Fruit fly (Drosophila melanogaster) whole organism, prepupa: ENCODE measurements around the gene Rbm13.
A peak's percentile ranks its signal among the peaks of the same experiment; 100 is the strongest.

Experiments used
- Blimp-1 ChIP-seq: fragments of 200-800 bp; sonication (Bioruptor generic); optimal IDR thresholded peaks from 3 replicates; lab custom pipeline; 2017; ENCODE audit warnings: missing biosample characterization, missing genetic modification characterization, mild to moderate bottlenecking, moderate library complexity, missing genetic modification reagents
- CG10631 ChIP-seq: fragments of 200-800 bp; sonication (Bioruptor generic); optimal IDR thresholded peaks from 2 replicates; lab custom pipeline; 2016; ENCODE audit warnings: missing biosample characterization, missing genetic modification characterization
- CG10669 ChIP-seq: fragments of 200-800 bp; sonication (Bioruptor generic); optimal IDR thresholded peaks from 3 replicates; lab custom pipeline; 2018; ENCODE audit warnings: missing biosample characterization, mild to moderate bottlenecking, missing genetic modification characterization, moderate library complexity
- CG11294 ChIP-seq: fragments of 200-800 bp; sonication (Bioruptor generic); IDR thresholded peaks from 2 replicates; pipeline ENCODE4 v1.3.6; 2022; ENCODE audit warnings: missing biosample characterization, missing genetic modification characterization
- CG11762 ChIP-seq: fragments of 200-800 bp; sonication (Bioruptor generic); optimal IDR thresholded peaks from 3 replicates; lab custom pipeline; 2016; ENCODE audit warnings: missing biosample characterization, missing genetic modification characterization; ENCODE audit not compliant: insufficient read depth
- CG11902 ChIP-seq: fragments of 200-800 bp; sonication (Bioruptor generic); optimal IDR thresholded peaks from 3 replicates; lab custom pipeline; 2016; ENCODE audit warnings: missing biosample characterization, missing genetic modification characterization
- CG15336 ChIP-seq: fragments of 200-800 bp; sonication (Bioruptor generic); IDR thresholded peaks from 2 replicates; pipeline ENCODE4 v1.3.6; 2022; ENCODE audit warnings: missing biosample characterization, missing genetic modification characterization
- CG1621 ChIP-seq: fragments of 200-800 bp; sonication (Bioruptor generic); optimal IDR thresholded peaks from 3 replicates; lab custom pipeline; 2018; ENCODE audit warnings: missing biosample characterization, mild to moderate bottlenecking, missing genetic modification characterization
- CG3032 ChIP-seq: fragments of 200-800 bp; optimal IDR thresholded peaks from 2 replicates; lab custom pipeline; 2019; ENCODE audit warnings: missing biosample characterization, mild to moderate bottlenecking, missing genetic modification characterization, moderate library complexity
- CG31627 ChIP-seq: fragments of 200-800 bp; sonication (Bioruptor generic); optimal IDR thresholded peaks from 3 replicates; lab custom pipeline; 2016; ENCODE audit warnings: missing biosample characterization, missing genetic modification characterization
- CG34406 ChIP-seq: fragments of 200-800 bp; sonication (Bioruptor generic); optimal IDR thresholded peaks from 3 replicates; lab custom pipeline; 2016; ENCODE audit warnings: missing biosample characterization, missing genetic modification characterization
- CG4318 ChIP-seq: fragments of 200-800 bp; sonication (Bioruptor generic); optimal IDR thresholded peaks from 3 replicates; lab custom pipeline; 2017; ENCODE audit warnings: missing biosample characterization, mild to moderate bottlenecking, missing genetic modification characterization
- CG6163 ChIP-seq: fragments of 200-800 bp; sonication (Bioruptor generic); IDR thresholded peaks from 3 replicates; pipeline ENCODE4 v1.3.6; 2022; ENCODE audit warnings: missing biosample characterization, missing genetic modification characterization
- CG6276 ChIP-seq: fragments of 200-800 bp; sonication (Bioruptor generic); optimal IDR thresholded peaks from 2 replicates; lab custom pipeline; 2017; ENCODE audit warnings: missing biosample characterization, mild to moderate bottlenecking, missing genetic modification characterization
- CG6792 ChIP-seq: fragments of 200-800 bp; sonication (Bioruptor generic); optimal IDR thresholded peaks from 3 replicates; lab custom pipeline; 2016; ENCODE audit warnings: missing biosample characterization, missing genetic modification characterization
- CG6808 ChIP-seq: fragments of 200-800 bp; sonication (Bioruptor generic); optimal IDR thresholded peaks from 3 replicates; lab custom pipeline; 2017; ENCODE audit warnings: missing biosample characterization, missing genetic modification characterization, mild to moderate bottlenecking, moderate library complexity, missing genetic modification reagents
- CG6854 ChIP-seq: fragments of 200-800 bp; sonication (Bioruptor generic); optimal IDR thresholded peaks from 2 replicates; lab custom pipeline; 2017; ENCODE audit warnings: missing biosample characterization, mild to moderate bottlenecking, missing genetic modification characterization
- CG7368 ChIP-seq: fragments of 200-800 bp; sonication (Bioruptor generic); optimal IDR thresholded peaks from 3 replicates; lab custom pipeline; 2016; ENCODE audit warnings: missing biosample characterization, missing genetic modification characterization
- CG8119 ChIP-seq: fragments of 200-800 bp; sonication (Bioruptor generic); IDR thresholded peaks from 3 replicates; pipeline ENCODE4 v1.3.6; 2022; ENCODE audit warnings: missing biosample characterization, missing genetic modification characterization
- CG8319 ChIP-seq: fragments of 200-800 bp; sonication (Bioruptor generic); optimal IDR thresholded peaks from 3 replicates; lab custom pipeline; 2016; ENCODE audit warnings: missing biosample characterization, missing genetic modification characterization
- CG8632 ChIP-seq: fragments of 200-800 bp; sonication (Bioruptor generic); optimal IDR thresholded peaks from 3 replicates; lab custom pipeline; 2016; ENCODE audit warnings: missing biosample characterization, missing genetic modification characterization
- CG9139 ChIP-seq: fragments of 200-800 bp; sonication (Bioruptor generic); optimal IDR thresholded peaks from 3 replicates; lab custom pipeline; 2017; ENCODE audit warnings: missing biosample characterization, mild to moderate bottlenecking, missing genetic modification characterization
- Eip75B ChIP-seq: fragments of 200-800 bp; sonication (Bioruptor generic); optimal IDR thresholded peaks from 3 replicates; lab custom pipeline; 2016; ENCODE audit warnings: missing biosample characterization, missing genetic modification characterization
- Eip78C ChIP-seq: fragments of 200-800 bp; sonication (Bioruptor generic); peaks from one replicate; lab custom pipeline; 2016; ENCODE audit warnings: missing biosample characterization, missing genetic modification characterization
- Eip93F ChIP-seq: fragments of 200-800 bp; sonication (Bioruptor generic); optimal IDR thresholded peaks from 2 replicates; lab custom pipeline; 2016; ENCODE audit warnings: missing biosample characterization, mild to moderate bottlenecking, missing genetic modification characterization
- Ets21C ChIP-seq: fragments of 200-800 bp; sonication (Bioruptor generic); optimal IDR thresholded peaks from 3 replicates; lab custom pipeline; 2016; ENCODE audit warnings: missing biosample characterization, missing genetic modification characterization
- Ets96B ChIP-seq: fragments of 200-800 bp; optimal IDR thresholded peaks from 2 replicates; lab custom pipeline; 2019; ENCODE audit warnings: missing biosample characterization, mild to moderate bottlenecking, missing genetic modification characterization, moderate library complexity
- Gug ChIP-seq: fragments of 200-800 bp; sonication (Bioruptor generic); IDR thresholded peaks from 2 replicates; pipeline ENCODE4 v1.3.6; 2022; ENCODE audit warnings: missing biosample characterization, missing genetic modification characterization
- Hr38 ChIP-seq: sonication (Bioruptor generic); optimal IDR thresholded peaks from 2 replicates; lab custom pipeline; 2016; ENCODE audit warnings: missing biosample characterization, missing genetic modification characterization
- Hr39 ChIP-seq: fragments of 200-800 bp; sonication (Bioruptor generic); optimal IDR thresholded peaks from 2 replicates; lab custom pipeline; 2016; ENCODE audit warnings: missing biosample characterization, missing genetic modification characterization
- Hr4 ChIP-seq: fragments of 200-800 bp; sonication (Bioruptor generic); optimal IDR thresholded peaks from 3 replicates; lab custom pipeline; 2016; ENCODE audit warnings: missing biosample characterization, missing genetic modification characterization
- Lpt ChIP-seq: fragments of 200-800 bp; sonication (Bioruptor generic); optimal IDR thresholded peaks from 3 replicates; lab custom pipeline; 2016; ENCODE audit warnings: missing biosample characterization, missing genetic modification characterization
- Met ChIP-seq: fragments of 200-800 bp; sonication (Bioruptor generic); optimal IDR thresholded peaks from 3 replicates; lab custom pipeline; 2016; ENCODE audit warnings: missing biosample characterization, missing genetic modification characterization
- Sox102F ChIP-seq: fragments of 200-800 bp; sonication (Bioruptor generic); optimal IDR thresholded peaks from 2 replicates; lab custom pipeline; 2016; ENCODE audit warnings: missing biosample characterization, mild to moderate bottlenecking, missing genetic modification characterization
- Sox15 ChIP-seq: fragments of 200-800 bp; sonication (Bioruptor generic); optimal IDR thresholded peaks from 3 replicates; lab custom pipeline; 2016; ENCODE audit warnings: missing biosample characterization, missing genetic modification characterization
- acj6 ChIP-seq: fragments of 200-800 bp; sonication (Bioruptor generic); optimal IDR thresholded peaks from 3 replicates; lab custom pipeline; 2016; ENCODE audit warnings: missing biosample characterization, missing genetic modification characterization
- cyc ChIP-seq: fragments of 200-800 bp; sonication (Bioruptor generic); optimal IDR thresholded peaks from 3 replicates; lab custom pipeline; 2016; ENCODE audit warnings: missing biosample characterization, missing genetic modification characterization
- dac ChIP-seq: fragments of 200-800 bp; sonication (Bioruptor generic); optimal IDR thresholded peaks from 2 replicates; lab custom pipeline; 2017; ENCODE audit warnings: missing biosample characterization, mild to moderate bottlenecking, missing genetic modification characterization
- dsx ChIP-seq: fragments of 200-800 bp; optimal IDR thresholded peaks from 3 replicates; lab custom pipeline; 2019; ENCODE audit warnings: missing biosample characterization, mild to moderate bottlenecking, missing genetic modification characterization, moderate library complexity; ENCODE audit not compliant: poor library complexity, severe bottlenecking
- esn ChIP-seq: fragments of 200-800 bp; sonication (Bioruptor generic); optimal IDR thresholded peaks from 2 replicates; lab custom pipeline; 2016; ENCODE audit warnings: missing biosample characterization, mild to moderate bottlenecking, missing genetic modification characterization, moderate library complexity
- fd85E ChIP-seq: fragments of 200-800 bp; sonication (Bioruptor generic); optimal IDR thresholded peaks from 3 replicates; lab custom pipeline; 2016; ENCODE audit warnings: missing biosample characterization, missing genetic modification characterization
- fkh ChIP-seq: fragments of 200-800 bp; sonication (Bioruptor generic); optimal IDR thresholded peaks from 3 replicates; lab custom pipeline; 2017; ENCODE audit warnings: missing biosample characterization, mild to moderate bottlenecking, missing genetic modification characterization, moderate library complexity
- lz ChIP-seq: fragments of 200-800 bp; sonication (Bioruptor generic); optimal IDR thresholded peaks from 3 replicates; lab custom pipeline; 2016; ENCODE audit warnings: missing biosample characterization, missing genetic modification characterization
- net ChIP-seq: fragments of 200-800 bp; sonication (Bioruptor generic); optimal IDR thresholded peaks from 3 replicates; lab custom pipeline; 2016; ENCODE audit warnings: missing biosample characterization, missing genetic modification characterization
- pdm3 ChIP-seq: fragments of 200-800 bp; sonication (Bioruptor generic); optimal IDR thresholded peaks from 3 replicates; lab custom pipeline; 2016; ENCODE audit warnings: missing biosample characterization, missing genetic modification characterization
- salr ChIP-seq, 2 experiments: fragments of 200-800 bp; sonication (Bioruptor generic); optimal IDR thresholded peaks; 3 replicates each; lab custom pipeline; 2016 to 2018; ENCODE audit warnings: missing biosample characterization in 2 of 2, missing genetic modification characterization in 2 of 2, mild to moderate bottlenecking in 1 of 2
- spab ChIP-seq: fragments of 200-800 bp; sonication (Bioruptor generic); optimal IDR thresholded peaks from 2 replicates; lab custom pipeline; 2017; ENCODE audit warnings: missing biosample characterization, mild to moderate bottlenecking, missing genetic modification characterization, missing genetic modification reagents
- ss ChIP-seq, 2 experiments: fragments of 200-800 bp; sonication (Bioruptor generic); optimal IDR thresholded peaks; 2 replicates in 1 of 2; 3 replicates in 1 of 2; lab custom pipeline; 2017 to 2018; ENCODE audit warnings: mild to moderate bottlenecking in 2 of 2, missing biosample characterization in 2 of 2, missing genetic modification characterization in 2 of 2, moderate library complexity in 1 of 2
- topi ChIP-seq: fragments of 200-800 bp; sonication (Bioruptor generic); optimal IDR thresholded peaks from 3 replicates; lab custom pipeline; 2016; ENCODE audit warnings: missing biosample characterization, missing genetic modification characterization
- vri ChIP-seq: fragments of 200-800 bp; sonication (Bioruptor generic); optimal IDR thresholded peaks from 3 replicates; lab custom pipeline; 2016; ENCODE audit warnings: missing biosample characterization, mild to moderate bottlenecking, missing genetic modification characterization

Rbm13 gene

DNA sequence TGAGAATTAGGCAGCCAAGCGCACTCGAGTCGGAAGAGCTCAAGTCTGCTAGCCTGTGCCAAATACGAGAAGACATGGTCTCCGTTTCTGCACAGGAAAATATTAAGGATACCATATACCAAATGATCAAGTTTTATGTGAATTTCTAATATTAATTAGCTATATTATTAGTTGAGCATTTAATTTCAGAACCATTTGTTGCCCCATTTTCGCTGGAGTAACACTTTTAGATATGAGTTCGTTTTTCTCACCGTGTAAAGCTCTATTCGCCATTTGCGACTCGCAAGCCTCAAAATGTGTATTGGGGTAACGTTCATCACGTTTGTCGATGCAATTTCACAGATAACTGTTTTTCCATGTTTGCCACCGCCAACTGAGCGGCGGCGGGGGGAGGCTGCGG is 49.3 kb upstream of the Rbm13 start (continued):
- TF ChIP-seq CG6854 (no peak), Hr38 (no peak), CG7368 (no peak), CG11902 (no peak)

DNA sequence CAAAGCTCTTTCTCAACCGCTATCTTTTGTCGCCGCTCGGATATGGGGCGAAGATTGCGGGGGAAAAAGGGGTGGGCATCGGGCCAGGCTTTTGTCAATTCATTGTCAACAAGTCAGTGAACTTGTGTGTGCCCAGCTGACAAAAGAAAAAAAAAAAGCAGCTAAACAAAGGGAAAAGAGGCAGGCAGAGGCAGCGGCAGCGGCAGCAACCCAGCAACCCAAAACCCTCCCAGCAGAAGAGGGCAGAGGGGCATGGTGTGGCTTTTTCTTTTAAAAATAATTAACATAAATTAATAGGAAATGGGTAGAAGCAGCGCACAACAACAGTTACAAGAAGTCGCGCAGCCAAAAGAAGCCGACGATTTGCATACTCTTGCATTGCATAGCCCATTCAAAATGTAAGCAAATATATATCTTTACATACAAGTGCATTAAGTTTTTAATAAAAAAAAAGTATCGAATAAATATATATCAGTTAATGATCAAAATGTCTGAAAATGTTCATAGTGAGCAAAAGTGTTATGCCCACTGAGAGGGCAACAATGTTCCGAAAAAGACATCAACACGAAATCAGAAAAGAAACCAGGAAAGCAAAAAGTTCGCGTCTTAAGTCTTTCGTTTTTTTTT is 44.3 kb upstream of the Rbm13 start:
- TF ChIP-seq Hr38, result no peak
- no peak for TF ChIP-seq CG11294 (GFP tag; lab: Robert Waterston, UW)
- TF ChIP-seq CG9139 (GFP tag; lab: Kevin White, UChicago), result no peak
- TF ChIP-seq spab (GFP tag; lab: Kevin White, UChicago), result no peak
- TF ChIP-seq CG7368, result no peak
- TF ChIP-seq esn (GFP tag; lab: Kevin White, UChicago), result no peak
- TF ChIP-seq CG11762, result no peak
- no peak for TF ChIP-seq Gug (GFP tag; lab: Robert Waterston, UW)
- TF ChIP-seq CG8632 (GFP tag; lab: Kevin White, UChicago), result no peak
- TF ChIP-seq Ets96B (tag; lab: Kevin White, UChicago), result no peak
- no peak for TF ChIP-seq pdm3
- no peak for TF ChIP-seq topi
- no peak for TF ChIP-seq CG34406
- no peak for TF ChIP-seq vri (GFP tag; lab: Kevin White, UChicago)
- no peak for TF ChIP-seq CG4318 (GFP tag; lab: Kevin White, UChicago)
- no peak for TF ChIP-seq CG31627 (GFP tag; lab: Kevin White, UChicago)
- no peak for TF ChIP-seq CG8319 (GFP tag; lab: Kevin White, UChicago)
- TF ChIP-seq CG6276 (GFP tag; lab: Kevin White, UChicago), result no peak
- no peak for TF ChIP-seq Eip93F (GFP tag; lab: Kevin White, UChicago)
- no peak for TF ChIP-seq CG10669 (GFP tag; lab: Kevin White, UChicago)
- peak; percentile 24 for TF ChIP-seq dsx
- TF ChIP-seq CG8119 (GFP tag; lab: Robert Waterston, UW), result no peak
- TF ChIP-seq CG3032 (tag; lab: Kevin White, UChicago), result no peak
- no peak for TF ChIP-seq net (GFP tag; lab: Kevin White, UChicago)
- no peak for TF ChIP-seq acj6 (GFP tag; lab: Kevin White, UChicago)
- no peak for TF ChIP-seq CG11902
- no peak for TF ChIP-seq Hr4 (GFP tag; lab: Kevin White, UChicago)
- no peak for TF ChIP-seq lz (GFP tag; lab: Kevin White, UChicago)
- TF ChIP-seq fkh, result peak; percentile 46
- TF ChIP-seq Sox102F, result no peak
- no peak for TF ChIP-seq Ets21C (GFP tag; lab: Kevin White, UChicago)
- TF ChIP-seq Hr39 (GFP tag; lab: Kevin White, UChicago), result no peak
- TF ChIP-seq CG1621 (tag; lab: Kevin White, UChicago), result no peak
- peak; percentile 88 for TF ChIP-seq Eip78C (GFP tag; lab: Kevin White, UChicago)
- TF ChIP-seq Eip75B, result peak; percentile 7
- no peak for TF ChIP-seq CG15336
- peak; percentile 80 for TF ChIP-seq Met
- no peak for TF ChIP-seq dac (GFP tag; lab: Kevin White, UChicago)
- TF ChIP-seq fd85E, result no peak
- TF ChIP-seq Blimp-1 (GFP tag; lab: Kevin White, UChicago), result no peak
- TF ChIP-seq Sox15 (GFP tag; lab: Kevin White, UChicago), result no peak
- no peak for TF ChIP-seq salr (GFP tag; optimal IDR thresholded peaks at IDR 0.05; lab: Kevin White, UChicago)
- no peak for TF ChIP-seq CG10631 (GFP tag; lab: Kevin White, UChicago)
- TF ChIP-seq CG6808, result no peak
- TF ChIP-seq Lpt (GFP tag; lab: Kevin White, UChicago), result no peak
- TF ChIP-seq CG6792 (GFP tag; lab: Kevin White, UChicago), result no peak
- no peak for TF ChIP-seq cyc
- no peak for TF ChIP-seq CG6163 (GFP tag; lab: Robert Waterston, UW)
- TF ChIP-seq ss (GFP tag; optimal IDR thresholded peaks at IDR 0.05; lab: Kevin White, UChicago), result peak in 1 of 2 experiments; percentile 27
